Fruit fly (Drosophila melanogaster) whole organism, pupa: Measurements from ENCODE around the gene Osi9.

Experiments used
- CG10348 ChIP-seq: fragments of 200-800 bp; sonication (Bioruptor generic); IDR thresholded peaks from 2 replicates; pipeline ENCODE4 v1.3.6; 2022; ENCODE audit warnings: missing biosample characterization, missing genetic modification characterization
- CG12605 ChIP-seq: fragments of 200-800 bp; sonication (Bioruptor generic); IDR thresholded peaks from 2 replicates; pipeline ENCODE4 v1.3.6; 2022; ENCODE audit warnings: missing biosample characterization, missing genetic modification characterization
- CG13204 ChIP-seq: fragments of 200-800 bp; sonication (Bioruptor generic); optimal IDR thresholded peaks from 2 replicates; lab custom pipeline; 2018; ENCODE audit warnings: missing biosample characterization, mild to moderate bottlenecking, missing genetic modification characterization, moderate library complexity
- CG14655 ChIP-seq: fragments of 200-800 bp; sonication (Bioruptor generic); optimal IDR thresholded peaks from 3 replicates; lab custom pipeline; 2017; ENCODE audit warnings: mild to moderate bottlenecking, missing biosample characterization, missing genetic modification reagents, missing genetic modification characterization
- CG15710 ChIP-seq: fragments of 200-800 bp; sonication (Bioruptor generic); optimal IDR thresholded peaks from 2 replicates; lab custom pipeline; 2018; ENCODE audit warnings: missing biosample characterization, mild to moderate bottlenecking, missing genetic modification characterization, moderate library complexity
- CG17806 ChIP-seq: fragments of 200-800 bp; sonication (Bioruptor generic); optimal IDR thresholded peaks from 2 replicates; lab custom pipeline; 2018; ENCODE audit warnings: missing biosample characterization, mild to moderate bottlenecking, missing genetic modification characterization, moderate library complexity
- CG32121 ChIP-seq: fragments of 200-800 bp; sonication (Bioruptor generic); IDR thresholded peaks from 2 replicates; pipeline ENCODE4 v1.3.6; 2022; ENCODE audit warnings: missing biosample characterization, missing genetic modification characterization
- CG34367 ChIP-seq: fragments of 200-800 bp; sonication (Bioruptor generic); optimal IDR thresholded peaks from 2 replicates; lab custom pipeline; 2018; ENCODE audit warnings: missing biosample characterization, mild to moderate bottlenecking, missing genetic modification characterization
- CG4496 ChIP-seq: fragments of 200-800 bp; sonication (Bioruptor generic); IDR thresholded peaks from 3 replicates; pipeline ENCODE4 v1.3.6; 2022; ENCODE audit warnings: missing biosample characterization, missing genetic modification characterization
- CG8301 ChIP-seq: fragments of 200-800 bp; sonication (Bioruptor generic); optimal IDR thresholded peaks from 2 replicates; lab custom pipeline; 2018; ENCODE audit warnings: missing biosample characterization, mild to moderate bottlenecking, missing genetic modification characterization
- CG9948 ChIP-seq: fragments of 200-800 bp; sonication (Bioruptor generic); optimal IDR thresholded peaks from 2 replicates; lab custom pipeline; 2018; ENCODE audit warnings: missing biosample characterization, mild to moderate bottlenecking, missing genetic modification characterization, moderate library complexity
- D1 ChIP-seq: fragments of 200-800 bp; sonication (Bioruptor generic); optimal IDR thresholded peaks from 2 replicates; lab custom pipeline; 2018; ENCODE audit warnings: missing biosample characterization, mild to moderate bottlenecking, missing genetic modification characterization, moderate library complexity
- EcR ChIP-seq: fragments of 200-800 bp; sonication (Bioruptor generic); optimal IDR thresholded peaks from 3 replicates; lab custom pipeline; 2019; ENCODE audit warnings: missing biosample characterization, missing genetic modification characterization, mild to moderate bottlenecking, moderate library complexity, missing genetic modification reagents
- Ets98B ChIP-seq: fragments of 200-800 bp; sonication (Bioruptor generic); IDR thresholded peaks from 2 replicates; pipeline ENCODE4 v1.3.6; 2022; ENCODE audit warnings: missing biosample characterization, missing genetic modification characterization
- Pif1A ChIP-seq: fragments of 200-800 bp; sonication (Bioruptor generic); optimal IDR thresholded peaks from 3 replicates; lab custom pipeline; 2016; ENCODE audit warnings: missing biosample characterization, missing genetic modification characterization
- Pif1B ChIP-seq: fragments of 200-800 bp; sonication (Bioruptor generic); optimal IDR thresholded peaks from 3 replicates; lab custom pipeline; 2016; ENCODE audit warnings: missing biosample characterization, missing genetic modification characterization
- Snoo ChIP-seq: fragments of 200-800 bp; sonication (Bioruptor generic); optimal IDR thresholded peaks from 3 replicates; lab custom pipeline; 2017; ENCODE audit warnings: missing biosample characterization, mild to moderate bottlenecking, missing genetic modification characterization, inconsistent platforms
- fd96Ca ChIP-seq: fragments of 200-800 bp; sonication (Bioruptor generic); IDR thresholded peaks from 3 replicates; pipeline ENCODE4 v1.3.6; 2022; ENCODE audit warnings: missing biosample characterization, missing genetic modification characterization
- gl ChIP-seq: fragments of 200-800 bp; sonication (Bioruptor generic); optimal IDR thresholded peaks from 2 replicates; lab custom pipeline; 2018; ENCODE audit warnings: missing biosample characterization, mild to moderate bottlenecking, missing genetic modification characterization
- rn ChIP-seq: fragments of 200-800 bp; sonication (Bioruptor generic); IDR thresholded peaks from 2 replicates; pipeline ENCODE4 v1.3.6; 2022; ENCODE audit warnings: missing biosample characterization, missing genetic modification characterization

The Osi9 gene

DNA sequence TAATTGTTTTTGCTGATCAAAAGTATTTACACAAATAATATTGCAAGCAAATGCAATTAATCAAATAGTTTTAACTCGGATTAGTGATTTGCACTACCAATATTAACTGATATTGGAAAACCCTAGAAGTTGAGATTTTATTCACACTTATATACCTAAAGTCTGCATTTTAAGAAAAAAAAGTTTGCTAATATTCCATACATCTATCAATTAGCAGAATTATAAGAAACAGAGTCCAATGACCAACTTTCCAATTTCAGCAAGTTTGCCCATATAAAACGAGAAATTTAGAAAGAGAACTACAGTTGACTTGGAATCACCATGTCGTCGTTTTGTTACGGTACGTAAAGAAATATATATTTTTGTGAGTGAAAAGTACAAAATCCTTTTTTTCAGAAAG, 46.6 kb downstream of the Osi9 start, which contains the start of gene CG46026:
Gene CG46026 (plus strand): TSS at position 301 of the 400 bp plus-strand sequence.
- TF ChIP-seq CG13204 (GFP tag; lab: Kevin White, UChicago), result no peak
- no peak for TF ChIP-seq CG32121 (GFP tag; lab: Robert Waterston, UW)
- TF ChIP-seq D1, result no peak
- no peak for TF ChIP-seq CG10348 (GFP tag; lab: Robert Waterston, UW)
- TF ChIP-seq Snoo (tag; lab: Kevin White, UChicago), result no peak
- TF ChIP-seq gl (tag; lab: Kevin White, UChicago), result no peak
- no peak for TF ChIP-seq CG17806 (tag; lab: Kevin White, UChicago)
- no peak for TF ChIP-seq CG34367 (tag; lab: Kevin White, UChicago)
- no peak for TF ChIP-seq CG8301 (tag; lab: Kevin White, UChicago)
- TF ChIP-seq fd96Ca, result no peak
- no peak for TF ChIP-seq CG9948
- TF ChIP-seq EcR (GFP tag; lab: Kevin White, UChicago), result no peak
- no peak for TF ChIP-seq CG4496 (GFP tag; lab: Robert Waterston, UW)
- no peak for TF ChIP-seq CG14655 (GFP tag; lab: Kevin White, UChicago)
- no peak for TF ChIP-seq CG12605
- no peak for TF ChIP-seq Pif1B
- no peak for TF ChIP-seq Ets98B (GFP tag; lab: Robert Waterston, UW)
- no peak for TF ChIP-seq Pif1A (GFP tag; lab: Kevin White, UChicago)
- TF ChIP-seq CG15710 (tag; lab: Kevin White, UChicago), result no peak
- no peak for TF ChIP-seq rn (GFP tag; lab: Robert Waterston, UW)

DNA sequence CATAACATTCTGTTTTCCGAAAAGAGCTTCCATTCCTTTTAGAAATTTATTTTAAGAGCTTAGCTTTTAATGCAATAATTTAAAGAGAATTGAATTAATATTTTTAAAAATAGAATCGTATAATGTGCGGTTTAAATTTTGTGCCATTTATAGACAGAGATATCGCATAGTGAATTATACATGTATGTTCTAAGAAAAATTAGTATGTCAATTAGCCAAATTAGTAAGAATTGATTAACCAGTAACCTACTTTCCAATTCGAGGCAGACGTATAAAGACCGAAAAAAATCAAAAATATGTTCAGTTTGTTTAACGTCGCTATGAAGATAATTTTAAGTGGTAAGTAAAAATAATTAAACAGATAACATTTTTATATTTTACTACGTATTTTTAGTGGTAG, 49.7 kb downstream of the Osi9 start, which contains the start of gene CG31560:
Gene CG31560 (plus strand): TSS at position 301 of the 400 bp plus-strand sequence.
- no peak for TF ChIP-seq CG13204 (GFP tag; lab: Kevin White, UChicago)
- TF ChIP-seq D1, result no peak
- TF ChIP-seq CG34367 (tag; lab: Kevin White, UChicago), result no peak
- no peak for TF ChIP-seq CG14655 (GFP tag; lab: Kevin White, UChicago)
- TF ChIP-seq CG15710 (tag; lab: Kevin White, UChicago), result no peak
- TF ChIP-seq Snoo (tag; lab: Kevin White, UChicago), result no peak
- TF ChIP-seq CG8301 (tag; lab: Kevin White, UChicago), result no peak
- TF ChIP-seq gl (tag; lab: Kevin White, UChicago), result no peak
- no peak for TF ChIP-seq fd96Ca
- TF ChIP-seq CG17806 (tag; lab: Kevin White, UChicago), result no peak
- no peak for TF ChIP-seq Pif1B
- no peak for TF ChIP-seq CG12605
- no peak for TF ChIP-seq CG4496 (GFP tag; lab: Robert Waterston, UW)
- no peak for TF ChIP-seq CG9948
